Worm (Caenorhabditis elegans) whole organism, L1 larva: ENCODE results near the gene M01B2.10.
"Not testable (repeated sequence)": the region's sequence is repeated elsewhere in the genome, so short reads cannot be mapped to it uniquely, and the experiment has no call there.

Source experiments
- C34B4.2 ChIP-seq: sonication (generic microtip); optimal IDR thresholded peaks from 2 replicates; lab custom pipeline; 2017; ENCODE audit warnings: mild to moderate bottlenecking, missing genetic modification characterization, missing compliant biosample characterization
- aly-2 ChIP-seq: fragments of 150-350 bp; optimal IDR thresholded peaks from 2 replicates; lab custom pipeline; 2014; ENCODE audit warnings: missing biosample characterization, missing genetic modification characterization
- dpl-1 ChIP-seq, 3 experiments: fragments of 150-350 bp in 2 of 3; sonication (generic microtip) in 1 of 3; optimal IDR thresholded peaks; 2 replicates each; lab custom pipeline; 2014 to 2017; ENCODE audit warnings: missing biosample characterization in 3 of 3, missing genetic modification characterization in 3 of 3, missing genetic modification reagents in 3 of 3
- efl-1 ChIP-seq, 4 experiments: fragments of 150-350 bp; optimal IDR thresholded peaks in 3 of 4; peaks in 1 of 4; 1 replicate in 1 of 4; 2 replicates in 3 of 4; lab custom pipeline; 2014; ENCODE audit warnings: missing biosample characterization in 2 of 4, missing genetic modification characterization in 2 of 4, missing genetic modification reagents in 2 of 4
- egl-13 ChIP-seq: sonication (generic microtip); optimal IDR thresholded peaks from 2 replicates; lab custom pipeline; 2016; ENCODE audit warnings: missing genotype, missing genetic modification reagents, missing genetic modification characterization, missing compliant biosample characterization
- elt-2 ChIP-seq: sonication (generic microtip); optimal IDR thresholded peaks from 2 replicates; lab custom pipeline; 2016; ENCODE audit warnings: missing genetic modification characterization, mild to moderate bottlenecking, inconsistent platforms, missing compliant biosample characterization, missing genetic modification reagents
- elt-3 ChIP-seq, 6 experiments: fragments of 150-350 bp in 1 of 6; sonication (generic microtip); optimal IDR thresholded peaks; 2 replicates each; lab custom pipeline; 2017 to 2018; ENCODE audit warnings: missing biosample characterization in 6 of 6, missing genetic modification characterization in 6 of 6, inconsistent platforms in 1 of 6
- fkh-8 ChIP-seq: sonication (generic microtip); optimal IDR thresholded peaks from 2 replicates; lab custom pipeline; 2016; ENCODE audit warnings: mild to moderate bottlenecking, missing genetic modification characterization, missing compliant biosample characterization
- grh-1 ChIP-seq: fragments of 200-800 bp; sonication (Bioruptor generic); IDR thresholded peaks from 2 replicates; pipeline ENCODE4 v1.3.6; 2022; ENCODE audit warnings: missing genetic modification reagents, missing genetic modification characterization, missing compliant biosample characterization
- hlh-4 ChIP-seq: sonication (generic microtip); optimal IDR thresholded peaks from 2 replicates; lab custom pipeline; 2016; ENCODE audit warnings: mild to moderate bottlenecking, missing genetic modification characterization, missing compliant biosample characterization
- isw-1 ChIP-seq: fragments of 200-800 bp; sonication (Bioruptor generic); IDR thresholded peaks from 2 replicates; pipeline ENCODE4 v1.3.6; 2022; ENCODE audit warnings: missing genetic modification characterization, missing compliant biosample characterization
- jun-1 ChIP-seq: fragments of 150-350 bp; optimal IDR thresholded peaks from 2 replicates; lab custom pipeline; 2014; ENCODE audit warnings: missing biosample characterization, missing genetic modification reagents, missing genetic modification characterization
- lsy-2 ChIP-seq, 2 experiments: fragments of 150-350 bp; optimal IDR thresholded peaks; 2 replicates each; lab custom pipeline; 2014; ENCODE audit warnings: missing biosample characterization in 2 of 2, missing genetic modification characterization in 2 of 2
- mab-9 ChIP-seq: fragments of 200-800 bp; sonication (Bioruptor generic); IDR thresholded peaks from 2 replicates; pipeline ENCODE4 v1.3.6; 2022; ENCODE audit warnings: missing genetic modification reagents, missing genetic modification characterization, missing compliant biosample characterization
- mep-1 ChIP-seq: fragments of 150-350 bp; optimal IDR thresholded peaks from 2 replicates; lab custom pipeline; 2014; ENCODE audit warnings: missing biosample characterization, missing genetic modification characterization
- nhr-11 ChIP-seq: fragments of 150-350 bp; optimal IDR thresholded peaks from 2 replicates; lab custom pipeline; 2014; ENCODE audit warnings: missing biosample characterization, missing genetic modification characterization
- nhr-19 ChIP-seq: fragments of 200-800 bp; sonication (Bioruptor generic); conservative IDR thresholded peaks from 2 replicates; pipeline ENCODE4 v1.3.6; 2022; ENCODE audit warnings: missing genetic modification characterization, missing compliant biosample characterization
- nhr-20 ChIP-seq: sonication (generic microtip); optimal IDR thresholded peaks from 2 replicates; lab custom pipeline; 2016; ENCODE audit warnings: mild to moderate bottlenecking, missing genetic modification characterization, missing compliant biosample characterization
- nhr-47 ChIP-seq: sonication (generic microtip); optimal IDR thresholded peaks from 2 replicates; lab custom pipeline; 2016; ENCODE audit warnings: mild to moderate bottlenecking, missing genetic modification characterization, moderate library complexity, missing compliant biosample characterization
- nhr-71 ChIP-seq: sonication (generic microtip); optimal IDR thresholded peaks from 2 replicates; lab custom pipeline; 2016; ENCODE audit warnings: mild to moderate bottlenecking, missing genetic modification characterization, moderate library complexity, missing compliant biosample characterization
- nhr-77 ChIP-seq: fragments of 150-350 bp; optimal IDR thresholded peaks from 2 replicates; lab custom pipeline; 2014; ENCODE audit warnings: missing biosample characterization, missing genetic modification characterization
- nhr-90 ChIP-seq: sonication (generic microtip); optimal IDR thresholded peaks from 2 replicates; lab custom pipeline; 2016; ENCODE audit warnings: mild to moderate bottlenecking, missing genetic modification characterization, missing compliant biosample characterization; ENCODE audit not compliant: poor library complexity
- pag-3 ChIP-seq: sonication (generic microtip); optimal IDR thresholded peaks from 2 replicates; lab custom pipeline; 2017; ENCODE audit warnings: missing genetic modification characterization, mild to moderate bottlenecking, missing compliant biosample characterization, antibody characterized with exemption, borderline replicate concordance; ENCODE audit not compliant: insufficient read depth
- pax-3 ChIP-seq: fragments of 200-800 bp; sonication (Bioruptor generic); optimal IDR thresholded peaks from 2 replicates; lab custom pipeline; 2018; ENCODE audit warnings: mild to moderate bottlenecking, missing genetic modification characterization, moderate library complexity, missing compliant biosample characterization
- pqm-1 ChIP-seq: sonication (generic microtip); optimal IDR thresholded peaks from 3 replicates; lab custom pipeline; 2017; ENCODE audit warnings: missing biosample characterization, missing genetic modification characterization
- rnt-1 ChIP-seq: sonication (generic microtip); optimal IDR thresholded peaks from 2 replicates; lab custom pipeline; 2016; ENCODE audit warnings: mild to moderate bottlenecking, missing genetic modification characterization, moderate library complexity, missing compliant biosample characterization
- snpc-4 ChIP-seq: fragments of 150-350 bp; optimal IDR thresholded peaks from 2 replicates; lab custom pipeline; 2014; ENCODE audit warnings: missing biosample characterization, missing genetic modification characterization
- sptf-1 ChIP-seq: fragments of 150-350 bp; optimal IDR thresholded peaks from 2 replicates; lab custom pipeline; 2014; ENCODE audit warnings: missing biosample characterization, missing genetic modification characterization
- tlp-1 ChIP-seq: fragments of 150-350 bp; optimal IDR thresholded peaks from 2 replicates; lab custom pipeline; 2014; ENCODE audit warnings: missing biosample characterization, missing genetic modification characterization
- unc-86 ChIP-seq: sonication (generic microtip); optimal IDR thresholded peaks from 2 replicates; lab custom pipeline; 2016; ENCODE audit warnings: missing genetic modification characterization, missing compliant biosample characterization
- unc-98 ChIP-seq: fragments of 200-800 bp; sonication (Bioruptor generic); IDR thresholded peaks from 2 replicates; pipeline ENCODE4 v1.3.6; 2022; ENCODE audit warnings: missing genetic modification characterization, missing compliant biosample characterization
- zip-4 ChIP-seq: fragments of 200-800 bp; sonication (Bioruptor generic); optimal IDR thresholded peaks from 2 replicates; lab custom pipeline; 2018; ENCODE audit warnings: mild to moderate bottlenecking, missing genetic modification characterization, moderate library complexity, missing compliant biosample characterization

M01B2.10 gene

DNA sequence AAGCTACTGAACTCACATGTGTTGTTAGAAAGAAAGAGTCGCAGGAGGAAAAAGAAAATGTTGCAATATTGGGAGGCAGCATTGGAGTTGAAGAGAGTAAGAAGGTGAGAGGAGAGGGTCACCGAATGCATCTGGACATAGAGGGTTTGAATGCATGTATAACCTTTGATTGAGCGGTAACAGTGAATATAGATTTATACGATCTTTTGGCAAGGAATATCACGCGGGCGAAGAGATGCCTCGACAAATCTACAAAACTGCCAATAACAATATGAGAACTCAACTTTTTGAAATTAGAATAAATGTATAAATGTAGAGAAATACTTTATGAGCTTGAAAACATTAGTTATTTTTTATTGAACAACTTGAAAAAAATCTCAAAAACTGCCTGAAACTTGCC, at the start of gene M01B2.10:
TSS of gene M01B2.10 (minus strand) at position 101 of the 400 bp plus-strand sequence.
- TF ChIP-seq unc-98 (GFP tag; lab: Robert Waterston, UW); nhr-19; snpc-4: not testable (repeated sequence)
- TF ChIP-seq, all 84 proteins: peak for 0; not testable (repeated sequence) for 84

DNA sequence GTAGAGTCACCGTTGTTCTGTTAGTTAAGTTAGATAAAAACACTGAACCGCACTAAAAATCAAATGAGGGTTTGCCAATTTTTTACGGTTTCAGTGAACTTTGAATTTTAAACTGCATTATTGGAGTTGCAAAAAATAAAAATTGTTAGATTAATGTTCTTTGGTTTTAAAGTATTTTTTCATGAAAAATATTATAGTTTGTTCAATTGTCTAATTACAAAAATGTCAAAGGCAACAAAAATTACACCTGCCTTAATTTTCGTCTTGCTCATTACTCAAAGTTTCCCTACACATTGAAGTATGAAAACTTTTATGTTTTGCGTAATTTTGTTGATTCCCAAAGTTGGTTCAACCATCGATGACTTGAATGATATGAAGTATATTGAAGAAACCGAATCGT, 48.5 kb upstream of the M01B2.10 start, which contains the start of gene irld-62:
TSS of gene irld-62 (plus strand) at position 301 of the 400 bp plus-strand sequence.
- TF ChIP-seq mab-9 (no peak), zip-4 (GFP tag; lab: Kevin White, UChicago) (no peak), jun-1 (tag; lab: Kevin White, UChicago) (no peak), grh-1 (GFP tag; lab: Robert Waterston, UW) (no peak), lsy-2 (tag; optimal IDR thresholded peaks at IDR 0.05; lab: Kevin White, UChicago) (no peak), nhr-71 (tag; lab: Kevin White, UChicago) (no peak), unc-86 (tag; lab: Kevin White, UChicago) (no peak), elt-2 (no peak)
- TF ChIP-seq, all 84 proteins: peak for 0

DNA sequence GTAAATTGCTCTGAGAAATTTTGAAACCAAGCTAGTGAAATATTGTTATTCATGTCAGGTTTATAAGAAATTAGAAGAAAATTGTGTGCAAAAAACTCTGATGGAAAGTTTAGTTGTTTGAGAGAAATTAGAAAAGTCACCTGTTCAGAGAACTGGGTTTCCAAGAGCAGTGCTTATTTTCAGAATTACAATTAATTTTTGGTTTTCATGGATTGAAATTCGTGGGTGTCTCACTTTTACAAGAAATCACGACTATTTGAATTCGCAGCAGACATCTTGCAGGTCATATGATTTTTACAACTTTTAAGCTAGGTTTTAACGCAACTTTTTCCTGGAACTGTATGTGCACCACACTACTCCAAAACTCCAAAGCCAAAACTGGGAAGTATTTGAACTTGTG, 46.8 kb upstream of the M01B2.10 start, which contains the start of gene srz-10:
TSS of gene srz-10 (minus strand) at position 88 of the 400 bp plus-strand sequence.
- peak; percentile 47 for TF ChIP-seq nhr-71 (tag; lab: Kevin White, UChicago)
- TF ChIP-seq nhr-11 (tag; lab: Kevin White, UChicago), result no peak
- TF ChIP-seq pag-3 (tag; lab: Kevin White, UChicago), result no peak
- TF ChIP-seq nhr-47 (tag; lab: Kevin White, UChicago), result peak; percentile 42
- peak; percentile 98 for TF ChIP-seq hlh-4 (tag; lab: Kevin White, UChicago)
- no peak for TF ChIP-seq dpl-1 (GFP tag; optimal IDR thresholded peaks at IDR 0.05; lab: Kevin White, UChicago)
- peak; percentile 64 for TF ChIP-seq fkh-8 (tag; lab: Kevin White, UChicago)
- TF ChIP-seq, all 84 proteins: peak for 4

DNA sequence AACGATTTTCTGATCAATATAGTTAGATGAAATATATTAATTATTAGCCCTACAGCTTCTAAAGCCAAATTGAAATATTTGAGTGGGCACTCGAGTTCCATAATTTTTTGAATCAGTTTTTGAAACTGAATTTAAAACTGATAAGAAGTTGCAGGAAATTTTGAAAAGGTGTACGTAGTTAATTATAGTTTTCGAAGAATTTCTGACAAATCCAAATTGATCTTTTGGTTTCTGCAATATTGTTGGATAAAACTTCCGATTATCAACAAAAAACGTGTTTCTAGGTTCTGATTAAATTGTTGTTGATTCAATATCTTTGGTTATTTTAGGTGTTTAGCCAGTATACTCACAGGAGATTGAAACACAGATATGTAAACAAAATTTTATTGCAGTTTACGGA, 44.5 kb upstream of the M01B2.10 start, which contains the start of gene T26H8.4:
TSS of gene T26H8.4 (minus strand) at position 101 of the 400 bp plus-strand sequence.
- TF ChIP-seq fkh-8 (tag; lab: Kevin White, UChicago) (no peak), pax-3 (tag; lab: Kevin White, UChicago) (peak; percentile 66)

DNA sequence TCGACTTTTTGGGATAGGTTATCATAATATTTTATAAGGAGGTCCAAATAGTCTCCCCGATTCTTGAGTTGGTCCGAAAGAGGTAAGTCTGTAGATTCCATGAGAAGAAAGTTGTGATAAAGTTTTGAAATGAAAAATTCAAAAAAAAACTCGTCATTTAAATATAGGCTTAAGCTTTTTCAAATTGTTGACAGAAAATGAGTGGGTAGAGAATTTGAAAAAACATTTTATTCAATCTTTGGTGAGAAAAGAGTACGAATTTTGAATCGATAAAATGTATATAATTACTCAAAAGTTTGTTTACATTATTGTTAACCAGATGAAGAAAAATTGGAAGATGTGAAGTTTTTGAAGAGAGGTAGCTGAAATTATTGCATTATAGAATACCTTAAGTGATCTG, 43.3 kb upstream of the M01B2.10 start, which contains the start of gene T26H8.5:
TSS of gene T26H8.5 (minus strand) at position 101 of the 400 bp plus-strand sequence.
- TF ChIP-seq nhr-77 (tag; lab: Kevin White, UChicago), result no peak
- TF ChIP-seq pax-3 (tag; lab: Kevin White, UChicago), result peak; percentile 46

DNA sequence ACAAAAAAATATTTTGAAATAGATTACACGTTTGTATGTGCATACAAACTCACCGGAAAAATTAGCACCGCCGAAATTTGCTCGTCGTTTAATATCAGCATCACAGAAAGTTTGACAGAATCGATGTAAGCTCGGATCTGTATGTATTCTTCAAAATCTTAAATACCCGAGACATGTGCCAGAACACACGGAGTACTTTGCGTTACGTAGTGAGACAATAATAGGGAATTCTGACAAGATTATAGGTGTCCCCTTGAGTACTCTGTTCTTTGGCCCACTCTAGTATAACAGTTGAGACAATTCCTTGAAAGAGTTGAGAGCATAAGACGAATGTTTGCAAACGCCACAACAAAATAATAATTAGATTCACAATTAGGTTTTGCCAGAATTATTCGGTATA, 41.4 kb upstream of the M01B2.10 start, which contains the start of gene srx-48:
TSS of gene srx-48 (minus strand) at position 101 of the 400 bp plus-strand sequence.
- TF ChIP-seq rnt-1 (tag; lab: Kevin White, UChicago), result no peak
- no peak for TF ChIP-seq sptf-1
- no peak for TF ChIP-seq egl-13 (tag; lab: Kevin White, UChicago)
- TF ChIP-seq C34B4.2, result no peak
- TF ChIP-seq pax-3 (tag; lab: Kevin White, UChicago), result peak; percentile 67
- TF ChIP-seq aly-2 (tag; lab: Kevin White, UChicago), result no peak
- TF ChIP-seq nhr-20 (tag; lab: Kevin White, UChicago), result no peak
- no peak for TF ChIP-seq elt-3 (tag; optimal IDR thresholded peaks at IDR 0.05; lab: Kevin White, UChicago)
- TF ChIP-seq isw-1 (GFP tag; lab: Robert Waterston, UW), result no peak
- TF ChIP-seq, all 84 proteins: peak for 1

DNA sequence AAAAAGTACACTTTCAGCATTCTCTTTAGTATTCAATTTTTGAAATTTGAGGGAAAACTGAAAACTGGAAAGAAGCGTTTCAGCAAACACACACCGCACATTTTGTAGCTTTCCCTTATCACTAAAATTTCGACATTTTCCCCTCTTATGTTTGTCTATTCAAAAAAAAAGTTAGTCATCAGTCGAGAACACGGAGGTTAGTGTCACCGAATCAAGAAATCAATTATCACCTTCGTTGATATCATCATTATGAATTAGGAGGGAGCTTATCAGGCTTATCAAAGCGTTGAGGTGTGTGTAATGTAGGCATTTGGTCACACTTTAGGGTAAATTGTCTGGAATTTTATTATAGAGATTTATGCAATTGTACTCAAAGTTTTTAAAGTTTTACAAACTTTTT, 36.4 kb upstream of the M01B2.10 start, which contains the start of gene cpr-3:
TSS of gene cpr-3 (minus strand) at position 104 of the 400 bp plus-strand sequence.
- peak; percentile 90 for TF ChIP-seq pqm-1
- TF ChIP-seq efl-1 (optimal IDR thresholded peaks at IDR 0.05; lab: Kevin White, UChicago), result no peak
- TF ChIP-seq efl-1 (GFP tag; optimal IDR thresholded peaks at IDR 0.05 in 1 of 2; lab: Kevin White, UChicago), result peak in 1 of 2 experiments; percentile 37
- TF ChIP-seq jun-1 (tag; lab: Kevin White, UChicago), result peak; percentile 75
- TF ChIP-seq nhr-20 (tag; lab: Kevin White, UChicago), result peak; percentile 52
- TF ChIP-seq nhr-90 (tag; lab: Kevin White, UChicago), result peak; percentile 19
- no peak for TF ChIP-seq unc-98 (GFP tag; lab: Robert Waterston, UW)
- TF ChIP-seq elt-2, result peak; percentile 100
- TF ChIP-seq tlp-1 (tag; lab: Kevin White, UChicago), result peak; percentile 83
- peak; percentile 30 for TF ChIP-seq nhr-71 (tag; lab: Kevin White, UChicago)
- no peak for TF ChIP-seq mep-1
- TF ChIP-seq pax-3 (tag; lab: Kevin White, UChicago), result peak; percentile 88
